Fruit fly (Drosophila melanogaster): ENCODE measurements around the gene mRpS34.
A peak's percentile ranks its signal among the peaks of the same experiment; 100 is the strongest.

The mRpS34 gene

DNA sequence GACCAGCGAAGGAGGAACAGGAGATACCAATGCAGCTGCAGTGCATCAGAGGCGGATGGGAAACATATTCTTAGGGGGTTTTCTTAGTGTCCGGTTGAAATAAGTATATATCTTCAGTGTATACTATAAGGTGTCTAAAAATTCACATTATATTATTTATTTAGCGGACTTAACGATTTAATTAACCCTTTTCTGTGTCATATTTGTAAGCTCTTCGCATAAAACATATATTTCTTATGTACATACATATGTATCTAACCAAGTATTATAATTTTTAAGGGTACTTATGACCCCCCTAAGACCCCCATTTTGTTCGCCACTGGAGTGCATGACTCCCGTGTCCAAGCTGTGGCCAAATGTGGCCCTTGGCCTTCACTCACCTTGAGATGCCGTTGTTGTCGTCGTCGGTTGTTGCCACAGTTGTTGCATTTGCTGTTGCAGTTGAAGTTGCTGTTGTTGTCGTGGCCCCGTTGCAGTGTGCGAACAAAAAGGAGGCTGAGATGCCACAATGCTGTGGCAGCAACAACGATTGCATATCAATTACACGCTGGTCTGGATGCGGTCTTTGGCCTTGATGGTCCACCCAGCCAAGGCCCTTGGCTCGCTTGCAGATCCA lies 13.4 kb downstream of the mRpS34 start (continued):
- TF ChIP-seq Adf1 (GFP tag; IDR thresholded peaks at IDR 0.05) (no peak), CG17829 (tag; optimal IDR thresholded peaks at IDR 0.05) (no peak), CG14050 (GFP tag; IDR thresholded peaks at IDR 0.05) (no peak), CG12155 (GFP tag; optimal IDR thresholded peaks at IDR 0.05) (no peak), pho (GFP tag; optimal IDR thresholded peaks at IDR 0.05) (no peak), nom (GFP tag; optimal IDR thresholded peaks at IDR 0.05) (peak; percentile 94), h (optimal IDR thresholded peaks at IDR 0.05) (no peak), sc (optimal IDR thresholded peaks at IDR 0.05) (no peak), sc (GFP tag; optimal IDR thresholded peaks at IDR 0.05) (no peak), CG7839 (tag; optimal IDR thresholded peaks at IDR 0.05) (no peak), unpg (GFP tag; optimal IDR thresholded peaks at IDR 0.05) (no peak), CG13296 (GFP tag; optimal IDR thresholded peaks at IDR 0.05) (no peak), CG7556 (GFP tag; optimal IDR thresholded peaks at IDR 0.05) (no peak), dimm (GFP tag; IDR thresholded peaks at IDR 0.05) (no peak), wdn (GFP tag; IDR thresholded peaks at IDR 0.05) (no peak), CG7987 (GFP tag; optimal IDR thresholded peaks at IDR 0.05) (no peak), CkIIα-i1 (GFP tag; IDR thresholded peaks at IDR 0.05) (no peak), insv (GFP tag; optimal IDR thresholded peaks at IDR 0.05) (no peak), Doc3 (GFP tag; IDR thresholded peaks at IDR 0.05; ENCODE audit: partially characterized antibody) (no peak), Ada2b (GFP tag; IDR thresholded peaks at IDR 0.05) (no peak), az2 (GFP tag; optimal IDR thresholded peaks at IDR 0.05) (no peak), CG2678 (tag; optimal IDR thresholded peaks at IDR 0.05) (no peak), pan (optimal IDR thresholded peaks at IDR 0.05) (no peak), pan (GFP tag; optimal IDR thresholded peaks at IDR 0.05 in 1 of 2, IDR thresholded peaks at IDR 0.05 in 1 of 2) (no peak), da (GFP tag; optimal IDR thresholded peaks at IDR 0.05) (no peak), ro (GFP tag; IDR thresholded peaks at IDR 0.05) (no peak), Gsc (GFP tag; IDR thresholded peaks at IDR 0.05) (no peak), HmgZ (tag; optimal IDR thresholded peaks at IDR 0.05) (no peak), bsh (GFP tag; optimal IDR thresholded peaks at IDR 0.05) (peak in 1 of 2 experiments; percentile 89), CG4854 (GFP tag; optimal IDR thresholded peaks at IDR 0.05) (no peak), CG13894 (tag; optimal IDR thresholded peaks at IDR 0.05) (no peak), CG17568 (GFP tag; optimal IDR thresholded peaks at IDR 0.05) (no peak), CG12659 (GFP tag; optimal IDR thresholded peaks at IDR 0.05) (no peak), CG3847 (GFP tag; IDR thresholded peaks at IDR 0.05) (peak; percentile 7; the same call in 1 of the 2 replicates), Hr78 (GFP tag; optimal IDR thresholded peaks at IDR 0.05) (no peak), CG15696 (tag; optimal IDR thresholded peaks at IDR 0.05) (no peak), CG6175 (GFP tag; IDR thresholded peaks at IDR 0.05) (no peak), hb (GFP tag; IDR thresholded peaks at IDR 0.05; ENCODE audit: partially characterized antibody) (0 out of 3 replicates have a peak, but pooled peaks have one; percentile 28), Dref (GFP tag; IDR thresholded peaks at IDR 0.05) (no peak)

- TF ChIP-seq trh (GFP tag; optimal IDR thresholded peaks at IDR 0.05) (no peak), CG11560 (tag; IDR thresholded peaks at IDR 0.05) (no peak)
Observed at dm6 chr3L:16362119-16362653, 14.3 kb downstream of the mRpS34 start, which contains the start of gene Cpr72Ea. Cpr72Ea (plus strand) TSS chr3L:16362603.
